Fruit fly (Drosophila melanogaster): ENCODE data around the gene CG46306.

Gene CG46306

DNA sequence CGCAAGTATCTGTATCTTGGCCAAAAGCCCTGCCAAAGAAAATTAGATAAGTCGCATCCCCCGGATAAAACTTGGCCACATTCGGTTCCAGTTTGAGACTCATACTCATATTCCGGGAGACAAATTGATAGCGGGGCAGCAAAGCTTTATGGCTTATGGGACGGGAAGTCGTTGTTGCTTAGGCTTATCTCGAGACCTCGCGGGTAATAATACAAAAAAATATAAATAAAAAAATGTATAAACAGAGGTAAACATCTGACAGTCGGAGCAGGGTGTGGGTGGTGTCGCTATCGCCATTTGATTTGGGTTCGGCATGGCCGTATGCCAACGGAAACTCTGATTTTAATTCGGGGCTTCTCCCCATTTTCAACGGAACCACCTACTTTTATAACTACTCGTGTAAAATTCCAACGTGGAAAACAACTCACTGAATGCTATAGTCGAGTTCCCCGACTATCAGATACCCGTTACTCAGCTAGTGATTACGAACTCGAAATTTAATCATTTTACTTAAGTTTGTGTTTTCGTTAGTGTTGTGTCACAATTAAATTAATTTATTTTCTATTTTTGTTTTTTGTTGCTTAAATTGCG, 2.4 kb upstream of the CG46306 start:
- TF ChIP-seq CG17801 (GFP tag; optimal IDR thresholded peaks at IDR 0.05; ENCODE audit: partially characterized antibody) = no peak

DNA sequence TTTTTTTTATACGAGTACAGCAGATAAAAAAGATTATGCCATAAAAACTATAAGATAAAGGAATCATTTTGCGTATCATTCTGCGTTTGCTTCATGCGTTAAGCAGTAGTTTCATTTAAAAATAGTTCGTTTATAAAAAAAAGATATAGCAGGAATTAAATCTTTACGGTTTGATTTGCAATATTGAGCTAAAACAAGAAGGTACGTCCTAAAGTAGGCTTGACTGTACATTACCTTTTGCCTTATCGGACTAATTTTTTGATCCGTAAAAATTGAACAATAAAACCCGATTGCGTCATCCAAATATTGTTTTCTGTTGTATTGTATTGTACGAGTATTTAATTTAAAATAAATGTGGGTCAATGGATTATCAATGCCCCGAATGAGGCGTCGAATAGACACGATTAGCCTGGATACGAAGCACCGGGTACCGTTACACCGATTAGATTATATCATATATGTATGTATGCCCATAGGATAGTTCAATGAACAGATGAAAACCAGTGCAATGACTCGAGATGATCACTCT, 1.5 kb upstream of the CG46306 start:
- TF ChIP-seq CG17801 (GFP tag; optimal IDR thresholded peaks at IDR 0.05; ENCODE audit: partially characterized antibody) = no peak

DNA sequence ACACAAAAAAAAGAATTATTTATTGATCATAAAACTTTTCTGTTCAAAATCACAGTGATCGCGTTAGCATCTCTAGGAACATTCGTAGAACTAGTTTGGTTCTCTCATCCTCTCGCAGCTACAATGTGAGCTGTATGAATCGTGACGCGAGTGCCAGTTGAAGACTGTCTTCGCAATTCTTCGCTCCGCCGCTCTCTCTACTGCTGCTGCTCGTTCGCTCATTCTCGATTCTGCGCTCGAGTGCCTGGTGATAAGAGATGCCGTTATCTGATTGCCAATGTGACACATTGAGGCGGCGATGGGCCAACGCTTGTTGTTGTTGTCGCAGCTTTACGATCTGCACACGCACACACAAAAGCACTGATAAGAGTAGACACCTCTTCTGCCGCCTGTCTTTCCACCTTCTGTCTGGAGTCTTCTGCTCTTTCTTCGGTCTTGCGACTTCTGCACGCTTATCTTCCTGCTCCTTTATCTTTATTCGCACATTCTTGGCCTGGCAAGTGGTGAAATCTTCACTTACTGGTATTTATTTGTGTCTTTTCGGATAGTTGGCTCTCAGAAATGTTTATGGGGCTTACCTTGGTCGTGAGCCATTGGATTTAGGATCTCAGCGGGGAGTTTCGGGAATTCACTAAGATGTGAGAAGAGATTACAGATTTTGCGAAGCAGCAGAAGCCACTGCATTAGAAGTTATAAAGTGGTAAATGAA, 925 bp upstream of the CG46306 start:
- TF ChIP-seq CG17801 (GFP tag; optimal IDR thresholded peaks at IDR 0.05; ENCODE audit: partially characterized antibody) = no peak

DNA sequence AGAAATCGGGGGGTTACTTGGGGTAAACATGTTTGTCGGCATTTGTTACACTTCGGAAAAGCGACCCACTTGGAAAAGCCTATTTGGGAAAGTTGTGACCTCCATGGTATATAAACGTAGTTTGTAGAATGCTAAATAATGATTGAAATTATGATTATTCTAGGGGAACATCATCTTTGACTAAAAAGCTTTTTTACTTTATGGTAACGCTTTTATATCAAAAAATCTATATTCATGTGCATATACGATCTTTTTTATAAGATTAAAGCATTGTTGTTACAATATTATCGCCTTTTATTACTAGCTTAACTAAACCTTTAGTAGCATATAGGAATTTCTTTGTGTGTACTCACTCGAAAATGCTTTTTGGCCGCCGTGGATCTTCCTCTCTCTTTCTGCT, 1.1 kb downstream of the CG46306 start:
- TF ChIP-seq CG17801 (GFP tag; optimal IDR thresholded peaks at IDR 0.05; ENCODE audit: partially characterized antibody) = no peak

DNA sequence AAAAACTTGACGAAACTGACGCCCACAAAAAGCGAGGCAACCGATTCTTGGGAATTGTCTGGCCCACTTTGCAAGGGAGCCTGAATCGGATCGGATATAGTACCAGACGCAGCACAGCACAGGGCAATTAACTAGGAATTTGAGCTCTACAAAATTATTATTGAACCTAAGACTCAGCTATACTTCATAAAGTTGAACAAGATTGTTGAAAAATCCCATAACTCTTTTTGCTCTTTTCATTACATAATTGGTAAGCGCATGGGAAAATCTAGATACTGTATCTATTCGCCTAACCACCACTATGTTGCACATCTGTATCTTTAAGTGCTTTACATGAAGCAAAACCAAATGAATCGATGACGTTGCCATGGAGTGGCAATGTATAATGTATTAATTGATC, 2.2 kb downstream of the CG46306 start:
- TF ChIP-seq CG17801 (GFP tag; optimal IDR thresholded peaks at IDR 0.05; ENCODE audit: partially characterized antibody) = peak; percentile 41

DNA sequence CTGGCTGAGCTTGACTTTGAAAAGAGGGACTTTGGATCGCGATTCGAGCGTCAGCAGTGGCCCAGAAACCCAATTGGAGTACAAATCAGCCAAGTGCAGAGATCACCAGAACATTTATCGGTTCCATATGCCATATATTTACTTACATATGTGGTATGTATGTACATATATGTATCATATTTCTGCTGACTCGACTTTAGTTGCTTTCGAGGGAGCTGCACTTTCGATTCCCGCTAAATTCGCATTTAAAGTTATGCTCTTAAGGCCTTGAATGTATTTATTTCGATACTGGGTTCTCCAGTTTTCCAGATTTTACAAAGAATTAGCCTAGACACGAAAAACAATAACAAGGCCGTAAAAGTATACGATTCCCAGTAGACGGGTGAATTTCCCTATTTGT, 3.5 kb downstream of the CG46306 start:
- no peak for TF ChIP-seq CG17801 (GFP tag; optimal IDR thresholded peaks at IDR 0.05; ENCODE audit: partially characterized antibody)

DNA sequence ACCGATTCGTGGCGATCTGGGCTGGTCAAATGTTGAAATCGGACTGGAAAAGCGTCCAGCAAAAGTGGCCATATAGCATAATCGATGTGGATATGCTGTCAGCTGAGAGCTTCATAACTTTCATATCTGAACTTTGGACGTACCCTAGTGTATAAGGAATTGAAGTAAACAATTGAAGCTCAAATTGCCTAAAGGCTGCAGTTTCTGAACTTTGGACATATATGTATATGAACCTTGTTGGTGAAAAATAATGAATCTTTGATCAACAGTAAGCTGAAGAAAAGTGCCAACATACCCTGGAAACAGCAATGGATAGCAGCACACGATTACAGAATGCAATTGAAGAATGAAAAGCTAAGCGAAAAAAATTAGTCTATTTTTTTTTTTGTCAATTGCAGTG, 5.2 kb downstream of the CG46306 start:
- TF ChIP-seq CG17801 (GFP tag; optimal IDR thresholded peaks at IDR 0.05; ENCODE audit: partially characterized antibody) = peak; percentile 42

DNA sequence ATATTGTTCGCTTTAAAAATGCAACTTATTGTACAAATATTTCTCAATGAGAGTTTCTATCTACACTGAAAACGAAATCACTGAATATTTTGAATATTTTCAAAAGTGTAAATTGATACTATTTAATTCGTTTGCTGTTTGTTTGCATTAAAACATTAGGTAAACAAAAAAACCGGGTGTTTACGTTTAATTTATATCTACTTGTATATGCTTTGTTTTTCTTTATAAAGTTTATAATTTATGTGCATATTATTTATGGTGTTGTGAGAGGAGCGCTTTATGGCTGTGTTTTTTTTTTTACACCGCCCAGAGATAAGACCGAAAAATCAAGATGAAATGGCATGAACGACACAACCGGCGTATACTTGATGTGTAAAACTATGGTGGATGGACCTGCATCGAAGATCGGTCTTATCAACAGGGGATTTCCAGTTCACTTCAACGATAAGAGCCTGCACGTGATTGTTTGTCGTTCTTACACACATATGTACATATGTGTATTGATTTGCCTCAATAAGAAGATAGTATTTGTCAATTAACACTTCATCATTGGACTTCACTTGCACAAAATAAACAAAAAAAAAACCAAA, 5.8 kb downstream of the CG46306 start:
- no peak for TF ChIP-seq CG17801 (GFP tag; optimal IDR thresholded peaks at IDR 0.05; ENCODE audit: partially characterized antibody)

DNA sequence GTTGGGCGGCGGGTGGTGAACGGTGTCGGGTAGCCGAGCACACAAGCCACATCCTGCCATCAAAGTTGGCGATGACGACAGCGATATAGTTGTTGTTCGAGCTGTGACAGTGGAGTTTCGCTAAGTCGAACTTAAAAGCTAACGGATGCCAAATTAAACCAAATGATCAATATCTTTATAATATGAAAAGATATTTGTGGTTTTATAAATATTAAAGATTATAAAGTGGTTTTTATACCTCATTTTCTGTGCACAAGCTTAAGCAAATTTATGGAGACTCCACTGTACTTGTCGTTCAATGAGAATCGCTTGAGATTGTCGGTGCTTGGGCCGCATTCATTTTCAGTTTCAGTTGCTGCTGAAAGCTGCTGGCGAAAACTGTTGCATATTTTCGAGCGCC, 13.2 kb downstream of the CG46306 start:
- TF ChIP-seq CG17801 (GFP tag; optimal IDR thresholded peaks at IDR 0.05; ENCODE audit: partially characterized antibody) = peak; percentile 24

DNA sequence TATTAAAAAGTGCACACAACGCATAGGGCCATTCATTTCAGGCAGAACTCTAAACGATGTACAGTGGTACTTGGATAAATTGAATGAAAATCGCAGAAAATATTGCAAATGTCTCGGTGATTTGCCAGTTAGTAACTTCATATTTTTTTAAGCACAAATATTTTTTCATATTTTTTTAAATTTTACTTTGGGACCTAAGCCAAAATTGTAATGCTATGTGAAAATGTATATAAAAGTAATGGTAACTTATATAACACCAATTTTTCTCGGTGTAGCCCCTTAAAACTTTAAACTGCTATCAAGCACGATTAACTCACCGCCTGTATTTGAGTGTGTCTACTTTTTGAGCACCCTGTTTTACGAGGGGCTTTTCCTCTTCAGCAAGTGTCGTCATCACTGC, 14.1 kb downstream of the CG46306 start:
- peak; percentile 46 for TF ChIP-seq CG17801 (GFP tag; optimal IDR thresholded peaks at IDR 0.05; ENCODE audit: partially characterized antibody)

- no peak for TF ChIP-seq CG17801 (GFP tag; optimal IDR thresholded peaks at IDR 0.05; ENCODE audit: partially characterized antibody)
Measured at dm6 chrX:16820665-16821064, 14.7 kb downstream of the CG46306 start.

- no peak for TF ChIP-seq CG17801 (GFP tag; optimal IDR thresholded peaks at IDR 0.05; ENCODE audit: partially characterized antibody)
Measured at dm6 chrX:16818186-16818585, 17.1 kb downstream of the CG46306 start.

DNA sequence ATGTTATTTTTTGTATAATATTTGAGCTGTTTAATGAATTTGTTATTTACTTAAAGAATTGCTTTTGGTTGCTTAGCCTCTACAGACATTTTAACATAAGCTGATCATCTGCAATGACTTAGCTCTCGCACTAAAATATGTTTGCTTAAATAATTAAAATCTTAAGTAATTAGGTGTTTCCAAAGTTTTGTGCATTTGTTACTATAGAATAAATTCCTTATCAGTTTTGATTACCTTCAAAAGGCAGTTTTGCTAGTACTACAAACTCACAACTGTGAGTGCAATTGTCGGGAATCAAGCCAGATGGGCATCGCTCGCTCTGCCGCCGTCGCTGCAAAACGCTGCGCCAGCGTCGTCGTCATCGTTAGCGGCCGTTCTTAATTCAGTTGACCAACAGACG, 18.8 kb downstream of the CG46306 start:
- no peak for TF ChIP-seq CG17801 (GFP tag; optimal IDR thresholded peaks at IDR 0.05; ENCODE audit: partially characterized antibody)

dm6 chrX:16815168-16815567, 20.2 kb downstream of the CG46306 start:
- TF ChIP-seq CG17801 (GFP tag; optimal IDR thresholded peaks at IDR 0.05; ENCODE audit: partially characterized antibody) = no peak

dm6 chrX:16814351-16814750, 21.0 kb downstream of the CG46306 start:
- peak; percentile 3 for TF ChIP-seq CG17801 (GFP tag; optimal IDR thresholded peaks at IDR 0.05; ENCODE audit: partially characterized antibody)

- TF ChIP-seq CG17801 (GFP tag; optimal IDR thresholded peaks at IDR 0.05; ENCODE audit: partially characterized antibody) = no peak
Measured at dm6 chrX:16813226-16813625, 22.1 kb downstream of the CG46306 start.

Measured in ovary, adult (tissue).